Fruit fly (Drosophila melanogaster) ovary, adult (tissue): ENCODE results near the gene CG14312.

Source experiments
- CG17801 ChIP-seq: fragments of 200-800 bp; optimal IDR thresholded peaks from 2 replicates; lab custom pipeline; 2019; ENCODE audit warnings: missing biosample characterization, mild to moderate bottlenecking, missing genetic modification characterization, moderate library complexity; ENCODE audit not compliant: partially characterized antibody

The CG14312 gene

dm6 chr3R:18283441-18283840, at the start of gene CG14312, which contains the start of gene CG8064:
Gene CG14312 (minus strand): TSS chr3R:18283528.
Gene CG8064 (plus strand): TSS chr3R:18283660.
- no peak for TF ChIP-seq CG17801 (GFP tag; lab: Kevin White, UChicago)

- TF ChIP-seq CG17801 (GFP tag; lab: Kevin White, UChicago): no peak
Observed at dm6 chr3R:18328842-18329241, 45.5 kb upstream of the CG14312 start, which contains the start of gene naz. Gene naz (minus strand): TSS chr3R:18328942.

dm6 chr3R:18314824-18315690, 31.7 kb upstream of the CG14312 start:
- TF ChIP-seq CG17801 (GFP tag; lab: Kevin White, UChicago): no peak

- no peak for TF ChIP-seq CG17801 (GFP tag; lab: Kevin White, UChicago)
Observed at dm6 chr3R:18314320-18314719, 31.0 kb upstream of the CG14312 start, which contains the start of gene PKD. Gene PKD (minus strand): TSS chr3R:18314407.

dm6 chr3R:18312761-18313160, 29.4 kb upstream of the CG14312 start:
- no peak for TF ChIP-seq CG17801 (GFP tag; lab: Kevin White, UChicago)

- TF ChIP-seq CG17801 (GFP tag; lab: Kevin White, UChicago): no peak
Observed at dm6 chr3R:18311368-18311919, 28.1 kb upstream of the CG14312 start.

- no peak for TF ChIP-seq CG17801 (GFP tag; lab: Kevin White, UChicago)
Observed at dm6 chr3R:18310766-18311367, 27.5 kb upstream of the CG14312 start.

- TF ChIP-seq CG17801 (GFP tag; lab: Kevin White, UChicago): no peak
Observed at dm6 chr3R:18309910-18310309, 26.6 kb upstream of the CG14312 start.

- TF ChIP-seq CG17801 (GFP tag; lab: Kevin White, UChicago): no peak
Observed at dm6 chr3R:18302749-18303148, 19.4 kb upstream of the CG14312 start, which contains the start of gene CG7126. Gene CG7126 (minus strand): TSS chr3R:18302849.

dm6 chr3R:18301569-18301968, 18.2 kb upstream of the CG14312 start, which contains the start of gene Polr1E:
Gene Polr1E (minus strand): TSS chr3R:18301728.
- TF ChIP-seq CG17801 (GFP tag; lab: Kevin White, UChicago): no peak

dm6 chr3R:18298900-18299321, 15.6 kb upstream of the CG14312 start, which contains the start of gene Dlc90F:
Gene Dlc90F (plus strand): TSS chr3R:18299229.
- TF ChIP-seq CG17801 (GFP tag; lab: Kevin White, UChicago): no peak

dm6 chr3R:18298298-18298899, 15.1 kb upstream of the CG14312 start:
- TF ChIP-seq CG17801 (GFP tag; lab: Kevin White, UChicago): no peak

dm6 chr3R:18297444-18298297, 14.3 kb upstream of the CG14312 start:
- TF ChIP-seq CG17801 (GFP tag; lab: Kevin White, UChicago): no peak

- no peak for TF ChIP-seq CG17801 (GFP tag; lab: Kevin White, UChicago)
Observed at dm6 chr3R:18296737-18297136, 13.4 kb upstream of the CG14312 start.
